Worm (Caenorhabditis elegans) whole organism, L1 larva: ENCODE measurements around the gene nlp-67.

ENCODE experiments used
- C04F5.9 ChIP-seq: sonication (generic microtip); optimal IDR thresholded peaks from 2 replicates; lab custom pipeline; 2016; ENCODE audit warnings: missing genetic modification characterization, missing compliant biosample characterization
- C34B4.2 ChIP-seq: sonication (generic microtip); optimal IDR thresholded peaks from 2 replicates; lab custom pipeline; 2017; ENCODE audit warnings: mild to moderate bottlenecking, missing genetic modification characterization, missing compliant biosample characterization
- Y116A8C.19 ChIP-seq: sonication (generic microtip); optimal IDR thresholded peaks from 2 replicates; lab custom pipeline; 2016; ENCODE audit warnings: missing compliant biosample characterization, missing genetic modification characterization, borderline replicate concordance
- ama-1 ChIP-seq: fragments of 150-350 bp; optimal IDR thresholded peaks from 2 replicates; lab custom pipeline; 2014
- blmp-1 ChIP-seq: fragments of 150-350 bp; optimal IDR thresholded peaks from 2 replicates; lab custom pipeline; 2014; ENCODE audit warnings: missing biosample characterization, missing genetic modification characterization
- ceh-63 ChIP-seq: fragments of 200-800 bp; sonication (Bioruptor generic); optimal IDR thresholded peaks from 2 replicates; lab custom pipeline; 2018; ENCODE audit warnings: mild to moderate bottlenecking, missing genetic modification characterization, missing compliant biosample characterization
- ceh-8 ChIP-seq: fragments of 200-800 bp; sonication (Bioruptor generic); optimal IDR thresholded peaks from 2 replicates; lab custom pipeline; 2018; ENCODE audit warnings: mild to moderate bottlenecking, missing genetic modification characterization, moderate library complexity, missing compliant biosample characterization
- ceh-88 ChIP-seq: fragments of 200-800 bp; sonication (Bioruptor generic); IDR thresholded peaks from 2 replicates; pipeline ENCODE4 v1.3.6; 2022; ENCODE audit warnings: missing genetic modification characterization, missing compliant biosample characterization
- ceh-90 ChIP-seq: sonication (generic microtip); optimal IDR thresholded peaks from 2 replicates; lab custom pipeline; 2016; ENCODE audit warnings: missing genetic modification characterization, missing compliant biosample characterization
- dpl-1 ChIP-seq, 3 experiments: fragments of 150-350 bp in 2 of 3; sonication (generic microtip) in 1 of 3; optimal IDR thresholded peaks; 2 replicates each; lab custom pipeline; 2014 to 2017; ENCODE audit warnings: missing biosample characterization in 3 of 3, missing genetic modification characterization in 3 of 3, missing genetic modification reagents in 3 of 3
- dsc-1 ChIP-seq: sonication (generic microtip); optimal IDR thresholded peaks from 2 replicates; lab custom pipeline; 2016; ENCODE audit warnings: mild to moderate bottlenecking, missing genetic modification characterization, missing compliant biosample characterization
- efl-3 ChIP-seq: fragments of 200-800 bp; sonication (Bioruptor generic); optimal IDR thresholded peaks from 2 replicates; lab custom pipeline; 2018; ENCODE audit warnings: mild to moderate bottlenecking, missing genetic modification characterization, missing compliant biosample characterization
- egl-13 ChIP-seq: sonication (generic microtip); optimal IDR thresholded peaks from 2 replicates; lab custom pipeline; 2016; ENCODE audit warnings: missing genotype, missing genetic modification reagents, missing genetic modification characterization, missing compliant biosample characterization
- elt-3 ChIP-seq, 6 experiments: fragments of 150-350 bp in 1 of 6; sonication (generic microtip); optimal IDR thresholded peaks; 2 replicates each; lab custom pipeline; 2017 to 2018; ENCODE audit warnings: missing biosample characterization in 6 of 6, missing genetic modification characterization in 6 of 6, inconsistent platforms in 1 of 6
- ets-5 ChIP-seq: fragments of 200-800 bp; sonication (Bioruptor generic); IDR thresholded peaks from 2 replicates; pipeline ENCODE4 v1.3.6; 2022; ENCODE audit warnings: missing genetic modification characterization, missing compliant biosample characterization
- fkh-10 ChIP-seq: sonication (generic microtip); optimal IDR thresholded peaks from 2 replicates; lab custom pipeline; 2017; ENCODE audit warnings: missing biosample characterization, missing genetic modification reagents, missing genetic modification characterization
- fkh-4 ChIP-seq: sonication (generic microtip); optimal IDR thresholded peaks from 2 replicates; lab custom pipeline; 2016; ENCODE audit warnings: missing compliant biosample characterization, missing genetic modification characterization, borderline replicate concordance
- fkh-8 ChIP-seq: sonication (generic microtip); optimal IDR thresholded peaks from 2 replicates; lab custom pipeline; 2016; ENCODE audit warnings: mild to moderate bottlenecking, missing genetic modification characterization, missing compliant biosample characterization
- grh-1 ChIP-seq: fragments of 200-800 bp; sonication (Bioruptor generic); IDR thresholded peaks from 2 replicates; pipeline ENCODE4 v1.3.6; 2022; ENCODE audit warnings: missing genetic modification reagents, missing genetic modification characterization, missing compliant biosample characterization
- hlh-17 ChIP-seq: fragments of 200-800 bp; sonication (Bioruptor generic); optimal IDR thresholded peaks from 2 replicates; lab custom pipeline; 2018; ENCODE audit warnings: missing genetic modification characterization, mild to moderate bottlenecking, missing compliant biosample characterization, moderate library complexity, borderline replicate concordance
- hlh-4 ChIP-seq: sonication (generic microtip); optimal IDR thresholded peaks from 2 replicates; lab custom pipeline; 2016; ENCODE audit warnings: mild to moderate bottlenecking, missing genetic modification characterization, missing compliant biosample characterization
- irx-1 ChIP-seq: sonication (generic microtip); optimal IDR thresholded peaks from 2 replicates; lab custom pipeline; 2016; ENCODE audit warnings: missing genetic modification characterization, missing compliant biosample characterization
- isw-1 ChIP-seq: fragments of 200-800 bp; sonication (Bioruptor generic); IDR thresholded peaks from 2 replicates; pipeline ENCODE4 v1.3.6; 2022; ENCODE audit warnings: missing genetic modification characterization, missing compliant biosample characterization
- jun-1 ChIP-seq: fragments of 150-350 bp; optimal IDR thresholded peaks from 2 replicates; lab custom pipeline; 2014; ENCODE audit warnings: missing biosample characterization, missing genetic modification reagents, missing genetic modification characterization
- lin-13 ChIP-seq: fragments of 150-350 bp; optimal IDR thresholded peaks from 2 replicates; lab custom pipeline; 2014; ENCODE audit warnings: missing biosample characterization, missing genetic modification reagents, missing genetic modification characterization
- lin-14 ChIP-seq: fragments of 200-800 bp; sonication (Bioruptor generic); optimal IDR thresholded peaks from 2 replicates; lab custom pipeline; 2018; ENCODE audit warnings: mild to moderate bottlenecking, missing genetic modification characterization, moderate library complexity, missing compliant biosample characterization
- lin-39 ChIP-seq: fragments of 150-350 bp; optimal IDR thresholded peaks from 2 replicates; lab custom pipeline; 2014; ENCODE audit warnings: missing biosample characterization, missing genetic modification reagents, missing genetic modification characterization
- lir-3 ChIP-seq: sonication (generic microtip); optimal IDR thresholded peaks from 2 replicates; lab custom pipeline; 2016; ENCODE audit warnings: mild to moderate bottlenecking, missing genetic modification characterization, moderate library complexity, missing compliant biosample characterization; ENCODE audit not compliant: poor library complexity
- lsy-2 ChIP-seq, 2 experiments: fragments of 150-350 bp; optimal IDR thresholded peaks; 2 replicates each; lab custom pipeline; 2014; ENCODE audit warnings: missing biosample characterization in 2 of 2, missing genetic modification characterization in 2 of 2
- mdl-1 ChIP-seq, 2 experiments: fragments of 150-350 bp; optimal IDR thresholded peaks; 2 replicates each; lab custom pipeline; 2014 to 2017; ENCODE audit warnings: missing biosample characterization in 2 of 2, missing genetic modification characterization in 2 of 2, inconsistent platforms in 1 of 2
- mef-2 ChIP-seq: fragments of 150-350 bp; optimal IDR thresholded peaks from 2 replicates; lab custom pipeline; 2014; ENCODE audit warnings: missing biosample characterization, missing genetic modification characterization
- nhr-11 ChIP-seq: fragments of 150-350 bp; optimal IDR thresholded peaks from 2 replicates; lab custom pipeline; 2014; ENCODE audit warnings: missing biosample characterization, missing genetic modification characterization
- nhr-12 ChIP-seq: sonication (generic microtip); optimal IDR thresholded peaks from 2 replicates; lab custom pipeline; 2017; ENCODE audit warnings: missing biosample characterization, missing genetic modification characterization
- nhr-19 ChIP-seq: fragments of 200-800 bp; sonication (Bioruptor generic); conservative IDR thresholded peaks from 2 replicates; pipeline ENCODE4 v1.3.6; 2022; ENCODE audit warnings: missing genetic modification characterization, missing compliant biosample characterization
- nhr-20 ChIP-seq: sonication (generic microtip); optimal IDR thresholded peaks from 2 replicates; lab custom pipeline; 2016; ENCODE audit warnings: mild to moderate bottlenecking, missing genetic modification characterization, missing compliant biosample characterization
- nhr-28 ChIP-seq: fragments of 150-350 bp; optimal IDR thresholded peaks from 2 replicates; lab custom pipeline; 2014; ENCODE audit warnings: missing biosample characterization, missing genetic modification characterization
- nhr-47 ChIP-seq: sonication (generic microtip); optimal IDR thresholded peaks from 2 replicates; lab custom pipeline; 2016; ENCODE audit warnings: mild to moderate bottlenecking, missing genetic modification characterization, moderate library complexity, missing compliant biosample characterization
- nhr-77 ChIP-seq: fragments of 150-350 bp; optimal IDR thresholded peaks from 2 replicates; lab custom pipeline; 2014; ENCODE audit warnings: missing biosample characterization, missing genetic modification characterization
- nhr-90 ChIP-seq: sonication (generic microtip); optimal IDR thresholded peaks from 2 replicates; lab custom pipeline; 2016; ENCODE audit warnings: mild to moderate bottlenecking, missing genetic modification characterization, missing compliant biosample characterization; ENCODE audit not compliant: poor library complexity
- pax-3 ChIP-seq: fragments of 200-800 bp; sonication (Bioruptor generic); optimal IDR thresholded peaks from 2 replicates; lab custom pipeline; 2018; ENCODE audit warnings: mild to moderate bottlenecking, missing genetic modification characterization, moderate library complexity, missing compliant biosample characterization
- snpc-4 ChIP-seq: fragments of 150-350 bp; optimal IDR thresholded peaks from 2 replicates; lab custom pipeline; 2014; ENCODE audit warnings: missing biosample characterization, missing genetic modification characterization
- sox-4 ChIP-seq: sonication (generic microtip); optimal IDR thresholded peaks from 2 replicates; lab custom pipeline; 2016; ENCODE audit warnings: missing genetic modification characterization, missing compliant biosample characterization
- sup-37 ChIP-seq: fragments of 200-800 bp; sonication (Bioruptor generic); optimal IDR thresholded peaks from 2 replicates; lab custom pipeline; 2018; ENCODE audit warnings: mild to moderate bottlenecking, missing genetic modification characterization, missing compliant biosample characterization
- tbx-2 ChIP-seq: sonication (generic microtip); optimal IDR thresholded peaks from 2 replicates; lab custom pipeline; 2016; ENCODE audit warnings: missing genetic modification characterization, missing compliant biosample characterization
- tlp-1 ChIP-seq: fragments of 150-350 bp; optimal IDR thresholded peaks from 2 replicates; lab custom pipeline; 2014; ENCODE audit warnings: missing biosample characterization, missing genetic modification characterization
- unc-130 ChIP-seq: fragments of 150-350 bp; optimal IDR thresholded peaks from 2 replicates; lab custom pipeline; 2017; ENCODE audit warnings: missing biosample characterization, missing genetic modification characterization, inconsistent platforms
- unc-62 ChIP-seq: fragments of 150-350 bp; optimal IDR thresholded peaks from 2 replicates; lab custom pipeline; 2014; ENCODE audit warnings: missing biosample characterization, missing genetic modification reagents, missing genetic modification characterization
- unc-98 ChIP-seq: fragments of 200-800 bp; sonication (Bioruptor generic); IDR thresholded peaks from 2 replicates; pipeline ENCODE4 v1.3.6; 2022; ENCODE audit warnings: missing genetic modification characterization, missing compliant biosample characterization
- xbp-1 ChIP-seq: sonication (generic microtip); optimal IDR thresholded peaks from 2 replicates; lab custom pipeline; 2016; ENCODE audit warnings: missing genetic modification characterization, missing compliant biosample characterization
- zag-1 ChIP-seq: fragments of 150-350 bp; optimal IDR thresholded peaks from 2 replicates; lab custom pipeline; 2014; ENCODE audit warnings: missing biosample characterization, missing genetic modification characterization
- zip-4 ChIP-seq: fragments of 200-800 bp; sonication (Bioruptor generic); optimal IDR thresholded peaks from 2 replicates; lab custom pipeline; 2018; ENCODE audit warnings: mild to moderate bottlenecking, missing genetic modification characterization, moderate library complexity, missing compliant biosample characterization

The nlp-67 gene

ce11 chrX:16202229-16202628, 18.1 kb downstream of the nlp-67 start (continued):
- no peak for TF ChIP-seq ets-5 (GFP tag; lab: Robert Waterston, UW)
- TF ChIP-seq egl-13 = peak; percentile 62
- TF ChIP-seq nhr-47 = peak; percentile 77
- peak; percentile 48 for TF ChIP-seq jun-1 (tag; lab: Kevin White, UChicago)
- TF ChIP-seq unc-98 (GFP tag; lab: Robert Waterston, UW) = no peak
- TF ChIP-seq zag-1 (tag; lab: Kevin White, UChicago) = no peak
- TF ChIP-seq lin-14 = peak; percentile 64
- no peak for TF ChIP-seq C04F5.9 (tag; lab: Kevin White, UChicago)
- no peak for TF ChIP-seq tlp-1
- TF ChIP-seq hlh-17 (GFP tag; lab: Kevin White, UChicago) = no peak
- TF ChIP-seq ceh-8 = no peak
- TF ChIP-seq blmp-1 (tag; lab: Kevin White, UChicago) = peak; percentile 13
- TF ChIP-seq sox-4 (tag; lab: Kevin White, UChicago) = peak; percentile 27
- no peak for TF ChIP-seq nhr-28 (tag; lab: Kevin White, UChicago)
- TF ChIP-seq dpl-1 (GFP tag; optimal IDR thresholded peaks at IDR 0.05; lab: Kevin White, UChicago) = no peak
- no peak for TF ChIP-seq snpc-4 (tag; lab: Kevin White, UChicago)
- TF ChIP-seq grh-1 (GFP tag; lab: Robert Waterston, UW) = no peak
- TF ChIP-seq nhr-77 = no peak
- TF ChIP-seq Y116A8C.19 = no peak
- TF ChIP-seq elt-3 (tag; optimal IDR thresholded peaks at IDR 0.05; lab: Kevin White, UChicago) = no peak
- no peak for TF ChIP-seq lin-13 (GFP tag; lab: Kevin White, UChicago)
- no peak for TF ChIP-seq lir-3 (tag; lab: Kevin White, UChicago)
- no peak for TF ChIP-seq C34B4.2
- TF ChIP-seq ceh-90 (tag; lab: Kevin White, UChicago) = no peak
- no peak for TF ChIP-seq ceh-63 (GFP tag; lab: Kevin White, UChicago)
- TF ChIP-seq tbx-2 = peak; percentile 51
- no peak for TF ChIP-seq unc-62
- TF ChIP-seq nhr-11 (tag; lab: Kevin White, UChicago) = no peak
- peak; percentile 8 for TF ChIP-seq pax-3 (tag; lab: Kevin White, UChicago)
- peak; percentile 22 for TF ChIP-seq isw-1 (GFP tag; lab: Robert Waterston, UW)
- no peak for TF ChIP-seq xbp-1
- TF ChIP-seq fkh-10 (GFP tag; lab: Kevin White, UChicago) = peak; percentile 90
- no peak for TF ChIP-seq ama-1 (lab: Kevin White, UChicago)
- TF ChIP-seq nhr-19 (GFP tag; lab: Robert Waterston, UW) = peak; percentile 24; the same call in 1 of the 2 replicates

DNA sequence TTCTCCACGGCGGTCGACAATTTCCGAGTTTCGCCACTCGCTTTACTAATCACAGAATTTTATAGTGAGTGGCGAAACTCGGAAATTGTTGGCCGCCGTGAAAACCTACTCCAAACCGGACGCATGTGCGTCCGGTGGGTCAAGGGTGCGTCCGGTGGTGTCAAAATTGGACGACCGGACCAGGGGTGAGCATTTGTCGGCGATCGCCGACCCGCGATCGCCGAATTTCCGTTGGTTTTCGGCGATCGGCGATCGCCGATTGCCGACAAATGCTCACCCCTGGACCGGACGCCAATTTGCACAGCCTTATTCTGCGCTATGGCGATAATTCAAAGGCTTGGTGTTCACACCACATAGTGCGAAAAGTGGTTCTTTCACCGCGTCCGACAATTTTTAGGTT, 20.1 kb downstream of the nlp-67 start:
- TF ChIP-seq unc-130 (tag; lab: Kevin White, UChicago) (no peak), fkh-4 (tag; lab: Kevin White, UChicago) (no peak), xbp-1 (no peak), tlp-1 (no peak)

ce11 chrX:16205880-16206279, 21.7 kb downstream of the nlp-67 start:
- TF ChIP-seq lin-13 (GFP tag; lab: Kevin White, UChicago) (peak; percentile 32), nhr-47 (peak; percentile 94), mef-2 (no peak), fkh-8 (tag; lab: Kevin White, UChicago) (peak; percentile 79), ceh-88 (GFP tag; lab: Robert Waterston, UW) (peak; percentile 55), efl-3 (GFP tag; lab: Kevin White, UChicago) (peak; percentile 37), nhr-12 (no peak), jun-1 (tag; lab: Kevin White, UChicago) (peak; percentile 76), nhr-19 (GFP tag; lab: Robert Waterston, UW) (peak; percentile 63), unc-98 (GFP tag; lab: Robert Waterston, UW) (no peak), lin-39 (tag; lab: Kevin White, UChicago) (peak; percentile 79), irx-1 (peak; percentile 83), nhr-20 (tag; lab: Kevin White, UChicago) (peak; percentile 73), lsy-2 (tag; optimal IDR thresholded peaks at IDR 0.05; lab: Kevin White, UChicago) (peak; percentile 55 to 80), mdl-1 (tag; optimal IDR thresholded peaks at IDR 0.05; lab: Kevin White, UChicago) (peak in 1 of 2 experiments; percentile 36), zip-4 (GFP tag; lab: Kevin White, UChicago) (peak; percentile 43), nhr-90 (tag; lab: Kevin White, UChicago) (peak; percentile 80), dsc-1 (tag; lab: Kevin White, UChicago) (peak; percentile 94), sup-37 (GFP tag; lab: Kevin White, UChicago) (peak; percentile 62), isw-1 (GFP tag; lab: Robert Waterston, UW) (peak; percentile 26), hlh-4 (tag; lab: Kevin White, UChicago) (no peak)
